ENCODE assay signal across 4 fruit fly cellular contexts in genomic region chrX:13138887-13139286, dm6.
TF ChIP-seq lines count a peak whose summit lies in the region.

Gene CG32645, plus strand, starts transcription at chrX:13139199.

- TF ChIP-seq CTCF in whole organism, embryonic (GFP tag; optimal IDR thresholded peaks at IDR 0.05; lab: Kevin White, UChicago), result no peak

TF ChIP-seq in whole organism, 6 proteins besides CTCF, POLR2A, EP300 and RAD21:
- TF ChIP-seq pan (optimal IDR thresholded peaks at IDR 0.05; lab: Kevin White, UChicago) (no peak), Dll (optimal IDR thresholded peaks at IDR 0.05; lab: Kevin White, UChicago) (peak; percentile 11)

TF ChIP-seq in whole organism, embryonic, 481 proteins besides CTCF, POLR2A, EP300 and RAD21 (continues in another document):
- TF ChIP-seq chinmo (GFP tag; IDR thresholded peaks at IDR 0.05; lab: Robert Waterston, UW; ENCODE audit: partially characterized antibody), result peak; percentile 59; the same call in 1 of the 4 replicates
- no peak for TF ChIP-seq CG15696 (tag; optimal IDR thresholded peaks at IDR 0.05; lab: Kevin White, UChicago)
- no peak for TF ChIP-seq D19B (GFP tag; optimal IDR thresholded peaks at IDR 0.05; lab: Kevin White, UChicago)
- TF ChIP-seq CG14710 (tag; optimal IDR thresholded peaks at IDR 0.05; lab: Kevin White, UChicago), result no peak
- no peak for TF ChIP-seq CG1603 (tag; optimal IDR thresholded peaks at IDR 0.05; lab: Kevin White, UChicago)
- TF ChIP-seq CG3065 (GFP tag; optimal IDR thresholded peaks at IDR 0.05; lab: Kevin White, UChicago), result no peak
- no peak for TF ChIP-seq Myb (GFP tag; optimal IDR thresholded peaks at IDR 0.05; lab: Kevin White, UChicago)
- peak; percentile 11 for TF ChIP-seq CG12769 (tag; optimal IDR thresholded peaks at IDR 0.05; lab: Kevin White, UChicago)
- no peak for TF ChIP-seq Mad (GFP tag; optimal IDR thresholded peaks at IDR 0.05; lab: Kevin White, UChicago)
- TF ChIP-seq CG33557 (GFP tag; optimal IDR thresholded peaks at IDR 0.05; lab: Kevin White, UChicago), result peak; percentile 4
- TF ChIP-seq sd (tag; optimal IDR thresholded peaks at IDR 0.05; lab: Kevin White, UChicago), result peak; percentile 91
- peak; percentile 97 for TF ChIP-seq Blimp-1 (GFP tag; optimal IDR thresholded peaks at IDR 0.05; lab: Kevin White, UChicago)
- no peak for TF ChIP-seq PHDP (tag; optimal IDR thresholded peaks at IDR 0.05; lab: Kevin White, UChicago)
- 0 out of 3 replicates have a peak, but pooled peaks have one; percentile 13 for TF ChIP-seq Opbp (GFP tag; IDR thresholded peaks at IDR 0.05; lab: Robert Waterston, UW; ENCODE audit: partially characterized antibody)
- TF ChIP-seq Drgx (GFP tag; IDR thresholded peaks at IDR 0.05; lab: Robert Waterston, UW), result 0 out of 2 replicates have a peak, but pooled peaks have one; percentile 16
- 0 out of 4 replicates have a peak, but pooled peaks have one; percentile 14 for TF ChIP-seq Dll (GFP tag; IDR thresholded peaks at IDR 0.05; lab: Robert Waterston, UW; ENCODE audit: partially characterized antibody)
- TF ChIP-seq pan (optimal IDR thresholded peaks at IDR 0.05; lab: Kevin White, UChicago), result no peak
- TF ChIP-seq pan (GFP tag; optimal IDR thresholded peaks at IDR 0.05 in 1 of 2, IDR thresholded peaks at IDR 0.05 in 1 of 2), result peak in 1 of 2 experiments; percentile 6
- peak; percentile 20; the same call in 1 of the 3 replicates for TF ChIP-seq ci (GFP tag; IDR thresholded peaks at IDR 0.05; lab: Robert Waterston, UW)
- peak; percentile 49 for TF ChIP-seq cg (GFP tag; optimal IDR thresholded peaks at IDR 0.05; lab: Kevin White, UChicago)
- no peak for TF ChIP-seq sc (optimal IDR thresholded peaks at IDR 0.05; lab: Kevin White, UChicago)
- no peak for TF ChIP-seq sc (GFP tag; optimal IDR thresholded peaks at IDR 0.05; lab: Kevin White, UChicago)
- TF ChIP-seq z (GFP tag; IDR thresholded peaks at IDR 0.05; lab: Robert Waterston, UW), result peak; percentile 85
- peak; percentile 31 for TF ChIP-seq oc (tag; optimal IDR thresholded peaks at IDR 0.05; lab: Kevin White, UChicago)
- TF ChIP-seq Spps (tag; optimal IDR thresholded peaks at IDR 0.05; lab: Kevin White, UChicago), result peak; percentile 6
- peak in 1 of 2 experiments; percentile 26 for TF ChIP-seq Pdp1 (GFP tag; optimal IDR thresholded peaks at IDR 0.05; lab: Kevin White, UChicago)
- TF ChIP-seq zen2 (GFP tag; IDR thresholded peaks at IDR 0.05; lab: Robert Waterston, UW; ENCODE audit: partially characterized antibody), result 0 out of 3 replicates have a peak, but pooled peaks have one; percentile 31

TF ChIP-seq in whole organism, prepupa, 60 proteins besides CTCF, POLR2A, EP300 and RAD21:
- peak; percentile 11 for TF ChIP-seq CG3919 (GFP tag; optimal IDR thresholded peaks at IDR 0.05; lab: Kevin White, UChicago)
- TF ChIP-seq Ets96B (tag; optimal IDR thresholded peaks at IDR 0.05; lab: Kevin White, UChicago), result no peak
- no peak for TF ChIP-seq Sox14 (GFP tag; optimal IDR thresholded peaks at IDR 0.05; lab: Kevin White, UChicago)
- TF ChIP-seq Met (GFP tag; optimal IDR thresholded peaks at IDR 0.05; lab: Kevin White, UChicago), result no peak
- no peak for TF ChIP-seq fkh (GFP tag; optimal IDR thresholded peaks at IDR 0.05; lab: Kevin White, UChicago)
- TF ChIP-seq Eip78C (GFP tag; lab: Kevin White, UChicago), result peak; percentile 51
- peak; percentile 42; the same call in 2 of the 3 replicates for TF ChIP-seq CG8119 (GFP tag; IDR thresholded peaks at IDR 0.05; lab: Robert Waterston, UW)
- TF ChIP-seq eg (GFP tag; IDR thresholded peaks at IDR 0.05; lab: Robert Waterston, UW), result peak; percentile 51; the same call in 1 of the 3 replicates
- peak; percentile 98 for TF ChIP-seq Blimp-1 (GFP tag; optimal IDR thresholded peaks at IDR 0.05; lab: Kevin White, UChicago)
- TF ChIP-seq CG9139 (GFP tag; optimal IDR thresholded peaks at IDR 0.05; lab: Kevin White, UChicago), result no peak
- TF ChIP-seq vri (GFP tag; optimal IDR thresholded peaks at IDR 0.05; lab: Kevin White, UChicago), result peak; percentile 63
- no peak for TF ChIP-seq fd59A (GFP tag; optimal IDR thresholded peaks at IDR 0.05; lab: Kevin White, UChicago)
- peak; percentile 82 for TF ChIP-seq CG6854 (GFP tag; optimal IDR thresholded peaks at IDR 0.05; lab: Kevin White, UChicago)
- TF ChIP-seq CG15336 (GFP tag; IDR thresholded peaks at IDR 0.05; lab: Robert Waterston, UW), result peak; percentile 38; the same call in 1 of the 2 replicates
- TF ChIP-seq salr (GFP tag; optimal IDR thresholded peaks at IDR 0.05; lab: Kevin White, UChicago), result no peak
- no peak for TF ChIP-seq spab (GFP tag; optimal IDR thresholded peaks at IDR 0.05; lab: Kevin White, UChicago)
- TF ChIP-seq CG6276 (GFP tag; optimal IDR thresholded peaks at IDR 0.05; lab: Kevin White, UChicago), result peak; percentile 48
- TF ChIP-seq Lpt (GFP tag; optimal IDR thresholded peaks at IDR 0.05; lab: Kevin White, UChicago), result peak; percentile 0
- TF ChIP-seq CG6163 (GFP tag; IDR thresholded peaks at IDR 0.05; lab: Robert Waterston, UW), result 0 out of 3 replicates have a peak, but pooled peaks have one; percentile 30

TF ChIP-seq in whole organism, pupa, 21 proteins besides CTCF, POLR2A, EP300 and RAD21:
- TF ChIP-seq CG8301 (tag; optimal IDR thresholded peaks at IDR 0.05; lab: Kevin White, UChicago), result peak; percentile 47
- no peak for TF ChIP-seq D1 (tag; optimal IDR thresholded peaks at IDR 0.05; lab: Kevin White, UChicago)
- TF ChIP-seq EcR (GFP tag; optimal IDR thresholded peaks at IDR 0.05; lab: Kevin White, UChicago), result no peak
- TF ChIP-seq CG14655 (GFP tag; optimal IDR thresholded peaks at IDR 0.05; lab: Kevin White, UChicago), result peak; percentile 52
- TF ChIP-seq CG4496 (GFP tag; IDR thresholded peaks at IDR 0.05; lab: Robert Waterston, UW), result peak; percentile 45; the same call in 1 of the 3 replicates
- TF ChIP-seq Ets98B (GFP tag; IDR thresholded peaks at IDR 0.05; lab: Robert Waterston, UW), result peak; percentile 39; the same call in 1 of the 2 replicates
